Fruit fly (Drosophila melanogaster) whole organism, adult: ENCODE results near the gene MCTS1.

Experiments
- CG11617 ChIP-seq: fragments of 200-800 bp; sonication (Bioruptor generic); optimal IDR thresholded peaks from 2 replicates; lab custom pipeline; 2017; ENCODE audit warnings: mild to moderate bottlenecking, missing biosample characterization, missing genetic modification reagents, missing genetic modification characterization
- CG12768 ChIP-seq: fragments of 200-800 bp; sonication (Bioruptor generic); optimal IDR thresholded peaks from 2 replicates; lab custom pipeline; 2017; ENCODE audit warnings: missing biosample characterization, missing genetic modification characterization, mild to moderate bottlenecking, moderate library complexity, missing genetic modification reagents
- CG14711 ChIP-seq: fragments of 200-800 bp; sonication (Bioruptor generic); optimal IDR thresholded peaks from 2 replicates; lab custom pipeline; 2018; ENCODE audit warnings: missing biosample characterization, mild to moderate bottlenecking, missing genetic modification characterization, moderate library complexity
- CG1620 ChIP-seq: fragments of 200-800 bp; sonication (Bioruptor generic); optimal IDR thresholded peaks from 2 replicates; lab custom pipeline; 2016; ENCODE audit warnings: missing biosample characterization, missing genetic modification characterization
- CG33017 ChIP-seq: fragments of 200-800 bp; sonication (Bioruptor generic); optimal IDR thresholded peaks from 2 replicates; lab custom pipeline; 2018; ENCODE audit warnings: missing biosample characterization, mild to moderate bottlenecking, missing genetic modification characterization, moderate library complexity
- CG5204 ChIP-seq: fragments of 200-800 bp; sonication (Bioruptor generic); optimal IDR thresholded peaks from 2 replicates; lab custom pipeline; 2016; ENCODE audit warnings: missing biosample characterization, missing genetic modification characterization
- CG7045 ChIP-seq: fragments of 200-800 bp; sonication (Bioruptor generic); optimal IDR thresholded peaks from 2 replicates; lab custom pipeline; 2017; ENCODE audit warnings: missing biosample characterization, mild to moderate bottlenecking, missing genetic modification characterization
- CG7101 ChIP-seq: fragments of 200-800 bp; sonication (Bioruptor generic); optimal IDR thresholded peaks from 2 replicates; lab custom pipeline; 2018; ENCODE audit warnings: missing biosample characterization, mild to moderate bottlenecking, missing genetic modification characterization, moderate library complexity
- Clk ChIP-seq: fragments of 200-800 bp; sonication (Bioruptor generic); optimal IDR thresholded peaks from 2 replicates; lab custom pipeline; 2017; ENCODE audit warnings: missing biosample characterization, missing genetic modification characterization
- Crg-1 ChIP-seq: fragments of 200-800 bp; sonication (Bioruptor generic); optimal IDR thresholded peaks from 2 replicates; lab custom pipeline; 2016; ENCODE audit warnings: missing biosample characterization, missing genetic modification characterization
- Hr96 ChIP-seq: fragments of 200-800 bp; sonication (Bioruptor generic); optimal IDR thresholded peaks from 2 replicates; lab custom pipeline; 2016; ENCODE audit warnings: missing biosample characterization, missing genetic modification characterization
- Mnt ChIP-seq: fragments of 200-800 bp; sonication (Bioruptor generic); optimal IDR thresholded peaks from 2 replicates; lab custom pipeline; 2016; ENCODE audit warnings: missing biosample characterization, mild to moderate bottlenecking, missing genetic modification characterization
- bab1 ChIP-seq: fragments of 200-800 bp; sonication (Bioruptor generic); optimal IDR thresholded peaks from 3 replicates; lab custom pipeline; 2019; ENCODE audit warnings: missing biosample characterization, mild to moderate bottlenecking, missing genetic modification characterization, moderate library complexity
- cic ChIP-seq: fragments of 200-800 bp; sonication (Bioruptor generic); optimal IDR thresholded peaks from 2 replicates; lab custom pipeline; 2017; ENCODE audit warnings: missing biosample characterization, mild to moderate bottlenecking, missing genetic modification characterization, moderate library complexity
- cnc ChIP-seq, 2 experiments: fragments of >200 bp; optimal IDR thresholded peaks; 2 replicates each; lab custom pipeline; 2017
- kay ChIP-seq: fragments of 200-800 bp; sonication (Bioruptor generic); peaks from one replicate; lab custom pipeline; 2016; ENCODE audit warnings: missing biosample characterization, missing genetic modification characterization, borderline replicate concordance
- ovo ChIP-seq: fragments of 200-800 bp; sonication (Bioruptor generic); optimal IDR thresholded peaks from 2 replicates; lab custom pipeline; 2016; ENCODE audit warnings: missing biosample characterization, missing genetic modification characterization
- pad ChIP-seq: fragments of 200-800 bp; sonication (Bioruptor generic); optimal IDR thresholded peaks from 3 replicates; lab custom pipeline; 2017; ENCODE audit warnings: missing biosample characterization, missing genetic modification characterization, mild to moderate bottlenecking, moderate library complexity, missing genetic modification reagents
- tj ChIP-seq: fragments of 200-800 bp; sonication (Bioruptor generic); optimal IDR thresholded peaks from 3 replicates; lab custom pipeline; 2017; ENCODE audit warnings: missing biosample characterization, mild to moderate bottlenecking, missing genetic modification characterization, moderate library complexity
- toe ChIP-seq: fragments of 200-800 bp; sonication (Bioruptor generic); optimal IDR thresholded peaks from 2 replicates; lab custom pipeline; 2016; ENCODE audit warnings: missing biosample characterization, missing genetic modification characterization

The MCTS1 gene

DNA sequence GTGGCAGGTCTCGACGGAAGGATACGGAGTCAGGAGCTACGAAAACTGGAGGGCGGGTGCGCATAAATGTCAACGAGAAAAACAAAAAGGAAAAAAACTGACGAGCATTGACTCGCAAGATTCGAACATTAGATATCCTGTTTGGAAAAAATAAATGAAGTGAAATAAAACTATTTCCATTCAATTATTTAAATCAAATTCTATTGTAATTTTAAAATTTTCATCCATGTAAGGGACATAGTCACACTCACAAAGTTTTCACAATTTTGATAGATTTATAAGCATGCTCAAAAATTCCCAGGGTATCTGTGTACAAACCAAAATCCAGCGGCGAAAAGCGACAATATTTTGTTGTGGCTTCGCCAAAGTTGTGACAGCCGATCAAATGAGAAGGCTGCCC lies 41.7 kb upstream of the MCTS1 start:
- no peak for TF ChIP-seq cic (GFP tag; lab: Kevin White, UChicago)
- no peak for TF ChIP-seq CG7045 (GFP tag; lab: Kevin White, UChicago)
- TF ChIP-seq CG7101: no peak
- TF ChIP-seq CG1620 (GFP tag; lab: Kevin White, UChicago): no peak
- TF ChIP-seq Crg-1 (GFP tag; lab: Kevin White, UChicago): no peak
- TF ChIP-seq toe (GFP tag; lab: Kevin White, UChicago): no peak
- no peak for TF ChIP-seq CG11617 (GFP tag; lab: Kevin White, UChicago)
- no peak for TF ChIP-seq kay (GFP tag; lab: Kevin White, UChicago)
- TF ChIP-seq CG14711 (tag; lab: Kevin White, UChicago): no peak
- no peak for TF ChIP-seq CG12768 (GFP tag; lab: Kevin White, UChicago)
- no peak for TF ChIP-seq cnc (optimal IDR thresholded peaks at IDR 0.05; lab: Kevin White, UChicago)

DNA sequence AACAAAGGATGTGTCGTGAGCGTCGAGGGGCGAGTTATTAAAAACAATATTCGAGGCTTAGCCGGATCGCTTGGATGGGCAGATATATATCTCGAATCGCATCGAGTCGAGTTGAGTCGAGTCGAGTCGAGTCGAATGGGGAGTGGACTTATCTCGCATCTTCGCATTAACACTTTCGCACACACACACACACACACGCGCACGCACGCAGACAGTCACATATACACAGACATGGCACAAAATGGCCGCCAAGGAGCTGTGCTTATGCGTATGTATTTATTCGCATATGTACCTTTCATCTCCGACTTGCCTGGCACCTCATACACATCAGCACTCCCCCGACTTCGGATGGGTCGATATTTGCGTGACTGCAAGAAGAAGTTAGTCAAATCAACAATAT lies 39.8 kb upstream of the MCTS1 start:
- TF ChIP-seq Hr96 (GFP tag; lab: Kevin White, UChicago) (no peak), CG14711 (tag; lab: Kevin White, UChicago) (no peak), cnc (optimal IDR thresholded peaks at IDR 0.05; lab: Kevin White, UChicago) (no peak), CG7045 (GFP tag; lab: Kevin White, UChicago) (no peak), ovo (GFP tag; lab: Kevin White, UChicago) (no peak), kay (GFP tag; lab: Kevin White, UChicago) (no peak), CG7101 (no peak), cic (GFP tag; lab: Kevin White, UChicago) (no peak), Clk (GFP tag; lab: Kevin White, UChicago) (no peak), CG5204 (GFP tag; lab: Kevin White, UChicago) (no peak), Crg-1 (GFP tag; lab: Kevin White, UChicago) (no peak), CG11617 (GFP tag; lab: Kevin White, UChicago) (no peak), tj (no peak), CG33017 (tag; lab: Kevin White, UChicago) (no peak), pad (GFP tag; lab: Kevin White, UChicago) (no peak), CG12768 (GFP tag; lab: Kevin White, UChicago) (no peak), bab1 (no peak), Mnt (no peak), CG1620 (GFP tag; lab: Kevin White, UChicago) (no peak)

DNA sequence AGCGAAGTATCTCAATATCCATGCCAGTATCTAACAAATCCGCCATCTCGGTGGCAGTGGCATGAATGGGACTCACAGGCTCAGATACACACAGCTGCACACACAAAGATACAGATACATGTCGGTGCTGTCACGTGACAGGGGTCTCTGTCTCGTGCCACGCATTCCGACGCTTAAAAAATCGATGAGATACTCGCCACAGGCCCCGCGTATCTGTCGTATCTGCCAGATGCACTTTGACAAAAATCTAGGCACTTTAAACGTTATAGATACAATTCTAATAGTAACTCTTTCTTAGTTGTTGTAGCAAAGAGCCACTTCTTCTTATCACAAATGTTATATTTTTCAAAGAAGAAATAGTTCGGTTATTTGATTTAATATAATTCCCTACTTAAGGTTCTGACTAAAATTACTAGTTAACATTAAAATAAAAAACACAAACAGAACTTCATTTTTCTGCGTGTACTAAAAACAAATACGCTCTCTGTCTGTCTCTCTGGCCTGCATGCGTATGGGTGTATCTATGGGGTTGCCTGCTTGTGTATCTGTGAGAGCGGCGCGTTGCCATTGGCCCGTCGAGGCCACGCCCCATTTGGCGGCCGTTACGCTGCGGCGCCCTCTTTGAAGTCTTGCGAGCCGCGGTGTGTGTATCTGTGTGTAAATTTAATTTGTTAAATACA lies 36.8 kb upstream of the MCTS1 start, which contains the start of gene CG4766:
Gene CG4766 (minus strand): TSS at position 51 of the 680 bp plus-strand sequence.
- no peak for TF ChIP-seq cnc (optimal IDR thresholded peaks at IDR 0.05; lab: Kevin White, UChicago)
- peak; percentile 22 for TF ChIP-seq Hr96 (GFP tag; lab: Kevin White, UChicago)

DNA sequence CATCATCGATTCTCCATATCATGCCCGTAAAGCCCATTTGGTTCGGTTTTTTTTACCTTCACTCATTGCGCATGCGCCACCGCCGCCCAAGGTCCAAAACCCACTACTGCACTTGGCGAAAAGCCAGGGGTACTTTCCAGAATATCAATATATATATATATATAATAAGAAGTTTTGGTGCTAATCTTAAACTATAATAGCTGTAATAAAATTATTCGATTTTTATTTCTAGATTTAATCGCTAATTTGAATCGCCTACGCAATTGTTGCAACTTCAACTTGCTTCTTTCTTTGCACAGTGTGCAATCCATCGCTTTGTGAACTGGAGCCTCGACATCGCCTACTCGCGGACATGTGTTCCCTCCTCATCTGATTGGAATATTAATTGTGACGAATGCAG lies 33.9 kb upstream of the MCTS1 start:
- TF ChIP-seq pad (GFP tag; lab: Kevin White, UChicago): no peak
- no peak for TF ChIP-seq Mnt
- TF ChIP-seq Crg-1 (GFP tag; lab: Kevin White, UChicago): no peak
- TF ChIP-seq CG7101: no peak
- TF ChIP-seq kay (GFP tag; lab: Kevin White, UChicago): no peak
- no peak for TF ChIP-seq cic (GFP tag; lab: Kevin White, UChicago)
- TF ChIP-seq Clk (GFP tag; lab: Kevin White, UChicago): no peak
- no peak for TF ChIP-seq ovo (GFP tag; lab: Kevin White, UChicago)
- no peak for TF ChIP-seq CG11617 (GFP tag; lab: Kevin White, UChicago)
- no peak for TF ChIP-seq tj
- TF ChIP-seq CG5204 (GFP tag; lab: Kevin White, UChicago): no peak
- no peak for TF ChIP-seq CG1620 (GFP tag; lab: Kevin White, UChicago)
- TF ChIP-seq CG33017 (tag; lab: Kevin White, UChicago): no peak
- no peak for TF ChIP-seq CG7045 (GFP tag; lab: Kevin White, UChicago)
- TF ChIP-seq bab1: no peak
- no peak for TF ChIP-seq CG14711 (tag; lab: Kevin White, UChicago)
- no peak for TF ChIP-seq Hr96 (GFP tag; lab: Kevin White, UChicago)

DNA sequence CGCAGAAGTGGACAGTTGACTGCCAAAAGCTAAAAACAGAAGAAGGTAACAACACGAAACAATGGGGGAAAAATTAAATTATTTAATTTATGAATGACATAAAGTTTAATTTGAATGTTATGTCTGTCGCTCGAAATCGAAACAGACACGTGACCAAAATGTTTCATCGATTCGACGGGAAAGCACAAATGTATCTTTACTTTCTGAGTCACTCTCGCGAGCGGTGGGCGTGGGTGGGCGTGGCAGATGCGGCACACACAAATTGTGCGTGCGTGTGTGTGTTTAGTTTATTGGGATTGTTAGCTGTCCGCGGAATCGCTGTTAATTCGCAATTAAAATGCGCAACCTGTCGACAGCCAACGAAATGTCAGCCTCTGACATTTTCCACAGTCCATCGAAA lies 30.2 kb upstream of the MCTS1 start:
- TF ChIP-seq toe (GFP tag; lab: Kevin White, UChicago) (no peak), Crg-1 (GFP tag; lab: Kevin White, UChicago) (no peak), pad (GFP tag; lab: Kevin White, UChicago) (no peak), cic (GFP tag; lab: Kevin White, UChicago) (no peak), CG11617 (GFP tag; lab: Kevin White, UChicago) (no peak), CG14711 (tag; lab: Kevin White, UChicago) (no peak), bab1 (no peak), CG5204 (GFP tag; lab: Kevin White, UChicago) (no peak), kay (GFP tag; lab: Kevin White, UChicago) (no peak), ovo (GFP tag; lab: Kevin White, UChicago) (no peak), CG12768 (GFP tag; lab: Kevin White, UChicago) (no peak), CG1620 (GFP tag; lab: Kevin White, UChicago) (no peak), CG7101 (no peak), Hr96 (GFP tag; lab: Kevin White, UChicago) (no peak), CG7045 (GFP tag; lab: Kevin White, UChicago) (no peak), Mnt (no peak), Clk (GFP tag; lab: Kevin White, UChicago) (no peak), tj (no peak)
